Worm (Caenorhabditis elegans): ENCODE measurements around the gene swt-2.

swt-2 gene

ce11 chrV:7575563-7575962 lies 45.6 kb downstream of the swt-2 start, which contains the start of the genes snu-66 and ints-9 (continued):
- TF ChIP-seq hmg-1.2 (GFP tag; IDR thresholded peaks at IDR 0.05) (no peak), bed-1 (GFP tag; IDR thresholded peaks at IDR 0.05) (no peak), ama-1 (optimal IDR thresholded peaks at IDR 0.05) (no peak), ama-1 (GFP tag; optimal IDR thresholded peaks at IDR 0.05) (no peak), bed-2 (GFP tag; IDR thresholded peaks at IDR 0.05) (no peak), xnd-1 (tag; optimal IDR thresholded peaks at IDR 0.05) (no peak), mcd-1 (GFP tag; IDR thresholded peaks at IDR 0.05) (peak; percentile 80), lin-54 (GFP tag; optimal IDR thresholded peaks at IDR 0.05) (peak; percentile 48), F33H1.4 (GFP tag; IDR thresholded peaks at IDR 0.05) (peak; percentile 40), hrde-1 (tag; optimal IDR thresholded peaks at IDR 0.05; ENCODE audit: borderline replicate concordance) (no peak), mes-4 (tag; optimal IDR thresholded peaks at IDR 0.05) (no peak), nhr-179 (tag; optimal IDR thresholded peaks at IDR 0.05) (no peak), ztf-3 (GFP tag; optimal IDR thresholded peaks at IDR 0.05) (no peak), nhr-90 (tag; optimal IDR thresholded peaks at IDR 0.05) (no peak), snpc-1.3 (tag; optimal IDR thresholded peaks at IDR 0.05; ENCODE audit: insufficient read depth) (no peak), F52B5.7 (tag; optimal IDR thresholded peaks at IDR 0.05) (no peak), somi-1 (GFP tag; optimal IDR thresholded peaks at IDR 0.05) (no peak), lag-1 (GFP tag; IDR thresholded peaks at IDR 0.05) (no peak), ZK185.1 (tag; optimal IDR thresholded peaks at IDR 0.05; ENCODE audit: poor library complexity, severe bottlenecking) (peak; percentile 46), atf-7 (tag; optimal IDR thresholded peaks at IDR 0.05) (no peak), ets-4 (GFP tag; optimal IDR thresholded peaks at IDR 0.05) (no peak), ceh-91 (GFP tag; IDR thresholded peaks at IDR 0.05) (0 out of 2 replicates have a peak, but pooled peaks have one; percentile 11), F57A8.1 (GFP tag; optimal IDR thresholded peaks at IDR 0.05) (no peak), B0019.2 (GFP tag; conservative IDR thresholded peaks at IDR 0.05) (no peak), ztf-18 (tag; optimal IDR thresholded peaks at IDR 0.05) (peak; percentile 93), nfya-2 (GFP tag; IDR thresholded peaks at IDR 0.05) (no peak), D2030.7 (GFP tag; IDR thresholded peaks at IDR 0.05) (no peak), zim-3 (tag; optimal IDR thresholded peaks at IDR 0.05) (no peak), lin-26 (GFP tag; IDR thresholded peaks at IDR 0.05) (no peak), F22D6.2 (tag; optimal IDR thresholded peaks at IDR 0.05) (no peak), attf-5 (GFP tag; optimal IDR thresholded peaks at IDR 0.05) (peak; percentile 65), F10E7.11 (tag; optimal IDR thresholded peaks at IDR 0.05) (no peak), lin-40 (tag; optimal IDR thresholded peaks at IDR 0.05) (peak; percentile 43), akir-1 (GFP tag; optimal IDR thresholded peaks at IDR 0.05) (no peak), T07F8.4 (tag; optimal IDR thresholded peaks at IDR 0.05) (no peak), aptf-2 (GFP tag; conservative IDR thresholded peaks at IDR 0.05) (no peak), Y95B8A.8 (GFP tag; IDR thresholded peaks at IDR 0.05) (no peak), snpc-1.1 (tag; optimal IDR thresholded peaks at IDR 0.05; ENCODE audit: insufficient read depth) (peak; percentile 24), Y67H2A.10 (GFP tag; conservative IDR thresholded peaks at IDR 0.05) (no peak), lsl-1 (GFP tag; optimal IDR thresholded peaks at IDR 0.05) (peak; percentile 41), pbrm-1 (GFP tag; IDR thresholded peaks at IDR 0.05) (peak; percentile 7; the same call in 1 of the 2 replicates), F49E8.2 (tag; optimal IDR thresholded peaks at IDR 0.05; ENCODE audit: insufficient read depth) (no peak), unc-130 (GFP tag; optimal IDR thresholded peaks at IDR 0.05) (no peak), tbp1 (GFP tag; optimal IDR thresholded peaks at IDR 0.05) (peak; percentile 15), hsf-1 (GFP tag; IDR thresholded peaks at IDR 0.05) (peak; percentile 53), ztf-28 (GFP tag; IDR thresholded peaks at IDR 0.05) (no peak), B0261.1 (tag; optimal IDR thresholded peaks at IDR 0.05) (no peak), Y53G8AR.9 (GFP tag; conservative IDR thresholded peaks at IDR 0.05) (no peak), hlh-26 (GFP tag; conservative IDR thresholded peaks at IDR 0.05) (no peak)

Data from whole organism, young adult.